Worm (Caenorhabditis elegans) whole organism, L1 larva: ENCODE measurements around the gene str-231.

ENCODE experiments used
- aly-2 ChIP-seq: fragments of 150-350 bp; optimal IDR thresholded peaks from 2 replicates; lab custom pipeline; 2014; ENCODE audit warnings: missing biosample characterization, missing genetic modification characterization
- ama-1 ChIP-seq: fragments of 150-350 bp; optimal IDR thresholded peaks from 2 replicates; lab custom pipeline; 2014
- hpl-2 ChIP-seq: fragments of 150-350 bp; optimal IDR thresholded peaks from 2 replicates; lab custom pipeline; 2014; ENCODE audit warnings: missing biosample characterization, missing genetic modification reagents, missing genetic modification characterization
- jun-1 ChIP-seq: fragments of 150-350 bp; optimal IDR thresholded peaks from 2 replicates; lab custom pipeline; 2014; ENCODE audit warnings: missing biosample characterization, missing genetic modification reagents, missing genetic modification characterization
- lin-35 ChIP-seq, 2 experiments: fragments of 150-350 bp; optimal IDR thresholded peaks; 2 replicates each; lab custom pipeline; 2014; ENCODE audit warnings: missing biosample characterization in 2 of 2, missing genetic modification characterization in 2 of 2, missing genetic modification reagents in 2 of 2
- mdl-1 ChIP-seq, 2 experiments: fragments of 150-350 bp; optimal IDR thresholded peaks; 2 replicates each; lab custom pipeline; 2014 to 2017; ENCODE audit warnings: missing biosample characterization in 2 of 2, missing genetic modification characterization in 2 of 2, inconsistent platforms in 1 of 2
- nhr-11 ChIP-seq: fragments of 150-350 bp; optimal IDR thresholded peaks from 2 replicates; lab custom pipeline; 2014; ENCODE audit warnings: missing biosample characterization, missing genetic modification characterization
- nhr-20 ChIP-seq: sonication (generic microtip); optimal IDR thresholded peaks from 2 replicates; lab custom pipeline; 2016; ENCODE audit warnings: mild to moderate bottlenecking, missing genetic modification characterization, missing compliant biosample characterization
- nhr-237 ChIP-seq: fragments of 150-350 bp; optimal IDR thresholded peaks from 2 replicates; lab custom pipeline; 2014; ENCODE audit warnings: missing biosample characterization, missing genetic modification characterization
- snpc-4 ChIP-seq: fragments of 150-350 bp; optimal IDR thresholded peaks from 2 replicates; lab custom pipeline; 2014; ENCODE audit warnings: missing biosample characterization, missing genetic modification characterization
- swsn-7 ChIP-seq: sonication (generic microtip); optimal IDR thresholded peaks from 2 replicates; lab custom pipeline; 2016; ENCODE audit warnings: missing genetic modification characterization, missing compliant biosample characterization
- unc-30 ChIP-seq: sonication (generic microtip); optimal IDR thresholded peaks from 2 replicates; lab custom pipeline; 2017; ENCODE audit warnings: missing biosample characterization, missing genetic modification characterization
- ztf-11 ChIP-seq, 2 experiments: sonication (generic microtip); optimal IDR thresholded peaks; 2 replicates each; lab custom pipeline; 2016 to 2017; ENCODE audit warnings: missing genetic modification characterization in 2 of 2, missing biosample characterization in 1 of 2, missing compliant biosample characterization in 1 of 2

DNA sequence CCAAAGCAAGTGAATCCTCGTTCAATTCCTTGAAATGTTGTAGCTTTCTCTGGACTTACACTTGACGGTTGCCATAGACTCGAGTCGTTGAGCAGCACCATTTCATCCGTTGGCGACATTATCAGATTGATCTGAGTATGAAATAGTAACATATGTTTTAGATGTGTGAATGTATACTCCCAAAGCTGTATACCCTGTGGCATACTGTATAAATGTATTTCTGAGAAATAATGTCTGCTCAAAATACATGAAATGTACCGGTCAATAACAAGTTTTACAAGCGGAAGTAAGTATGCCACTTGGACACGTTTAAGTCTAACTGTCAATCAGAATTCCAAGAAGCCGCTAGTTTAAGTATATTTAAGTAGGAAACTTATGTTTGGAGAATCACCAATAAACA is 2.2 kb upstream of the str-231 start, which contains the start of gene str-233:
- TF ChIP-seq lin-35 (GFP tag; optimal IDR thresholded peaks at IDR 0.05; lab: Kevin White, UChicago) (no peak), nhr-11 (tag; lab: Kevin White, UChicago) (no peak), ztf-11 (tag; optimal IDR thresholded peaks at IDR 0.05; lab: Kevin White, UChicago) (no peak), nhr-20 (tag; lab: Kevin White, UChicago) (no peak), mdl-1 (tag; optimal IDR thresholded peaks at IDR 0.05; lab: Kevin White, UChicago) (no peak), aly-2 (tag; lab: Kevin White, UChicago) (no peak), snpc-4 (tag; lab: Kevin White, UChicago) (no peak), ama-1 (no peak), nhr-237 (tag; lab: Kevin White, UChicago) (no peak), jun-1 (no peak), unc-30 (no peak), swsn-7 (tag; lab: Kevin White, UChicago) (no peak), hpl-2 (GFP tag; lab: Kevin White, UChicago) (no peak)
